Worm (Caenorhabditis elegans): ENCODE results near the gene swsn-3.
A peak's percentile ranks its signal among the peaks of the same experiment; 100 is the strongest.

The swsn-3 gene

ce11 chrIII:2786740-2787139 is 18.3 kb upstream of the swsn-3 start, which contains the start of gene nduc-2 (continued):
- no peak for TF ChIP-seq ceh-44 (GFP tag; IDR thresholded peaks at IDR 0.05)

ce11 chrIII:2785840-2786239 is 17.4 kb upstream of the swsn-3 start, which contains the start of gene Y71H2AM.20:
Y71H2AM.20 (minus strand) TSS chrIII:2785948.
- TF ChIP-seq pqm-1 (tag; optimal IDR thresholded peaks at IDR 0.05) (peak; percentile 83), ztf-7 (tag; optimal IDR thresholded peaks at IDR 0.05) (peak; percentile 86), nhr-102 (tag; optimal IDR thresholded peaks at IDR 0.05) (peak; percentile 50), F37D6.2 (tag; optimal IDR thresholded peaks at IDR 0.05) (peak; percentile 86), T26A8.4 (GFP tag; IDR thresholded peaks at IDR 0.05) (peak; percentile 68), nhr-28 (tag; optimal IDR thresholded peaks at IDR 0.05) (peak; percentile 92), lir-3 (tag; optimal IDR thresholded peaks at IDR 0.05) (no peak), ces-1 (GFP tag; optimal IDR thresholded peaks at IDR 0.05) (peak; percentile 76), saeg-2 (GFP tag; IDR thresholded peaks at IDR 0.05) (0 out of 2 replicates have a peak, but pooled peaks have one; percentile 49), lin-38 (GFP tag; IDR thresholded peaks at IDR 0.05) (peak; percentile 99), ceh-20 (GFP tag; IDR thresholded peaks at IDR 0.05) (peak; percentile 80), F26F4.8 (GFP tag; conservative IDR thresholded peaks at IDR 0.05) (no peak), ama-1 (optimal IDR thresholded peaks at IDR 0.05) (peak; percentile 81), nhr-42 (GFP tag; IDR thresholded peaks at IDR 0.05) (peak; percentile 85), lin-15B (tag; optimal IDR thresholded peaks at IDR 0.05) (peak; percentile 94), unc-39 (tag; optimal IDR thresholded peaks at IDR 0.05) (no peak), Y5F2A.4 (GFP tag; optimal IDR thresholded peaks at IDR 0.05) (no peak), R02D3.7 (tag; optimal IDR thresholded peaks at IDR 0.05) (peak; percentile 40), arid-1 (GFP tag; conservative IDR thresholded peaks at IDR 0.05) (peak; percentile 94), zip-11 (GFP tag; IDR thresholded peaks at IDR 0.05) (no peak), nhr-111 (GFP tag; optimal IDR thresholded peaks at IDR 0.05) (no peak), aha-1 (tag) (peak; percentile 98), zfp-3 (GFP tag; conservative IDR thresholded peaks at IDR 0.05) (peak; percentile 83), egl-27 (tag; optimal IDR thresholded peaks at IDR 0.05) (no peak), mes-2 (tag; optimal IDR thresholded peaks at IDR 0.05; ENCODE audit: poor library complexity, severe bottlenecking) (peak; percentile 97), dmd-9 (GFP tag; IDR thresholded peaks at IDR 0.05) (peak; percentile 66; the same call in 1 of the 2 replicates), F44E2.7 (GFP tag; IDR thresholded peaks at IDR 0.05) (no peak), lin-13 (GFP tag; optimal IDR thresholded peaks at IDR 0.05) (peak; percentile 98), skn-1 (tag; optimal IDR thresholded peaks at IDR 0.05) (no peak), nhr-41 (GFP tag; IDR thresholded peaks at IDR 0.05) (no peak), hlh-30 (tag; optimal IDR thresholded peaks at IDR 0.05; ENCODE audit: insufficient read depth) (peak; percentile 93), daf-8 (GFP tag; IDR thresholded peaks at IDR 0.05) (no peak), hlh-11 (tag; optimal IDR thresholded peaks at IDR 0.05) (peak; percentile 91), lsy-2 (tag; optimal IDR thresholded peaks at IDR 0.05) (peak; percentile 95 to 98), ceh-82 (tag; optimal IDR thresholded peaks at IDR 0.05) (no peak), nhr-25 (tag; optimal IDR thresholded peaks at IDR 0.05; ENCODE audit: borderline replicate concordance, insufficient read depth) (peak; percentile 94), dmd-8 (GFP tag; IDR thresholded peaks at IDR 0.05) (no peak), ceh-32 (tag; optimal IDR thresholded peaks at IDR 0.05; ENCODE audit: poor library complexity) (no peak), nhr-11 (tag; optimal IDR thresholded peaks at IDR 0.05) (peak; percentile 95), Y48G9A.11 (GFP tag; IDR thresholded peaks at IDR 0.05) (peak; percentile 47; the same call in 1 of the 2 replicates), mdt-29 (GFP tag; IDR thresholded peaks at IDR 0.05) (peak; percentile 55), gei-8 (GFP tag; optimal IDR thresholded peaks at IDR 0.05) (no peak), ZK546.5 (tag; optimal IDR thresholded peaks at IDR 0.05) (peak in 1 of 2 experiments; percentile 70), spr-3 (GFP tag; optimal IDR thresholded peaks at IDR 0.05) (peak; percentile 26), pha-4 (GFP tag; IDR thresholded peaks at IDR 0.05) (peak; percentile 77; the same call in 1 of the 2 replicates), pha-4 (tag; optimal IDR thresholded peaks at IDR 0.05) (peak; percentile 98), tag-97 (GFP tag; IDR thresholded peaks at IDR 0.05) (no peak), T20F7.1 (GFP tag; optimal IDR thresholded peaks at IDR 0.05) (peak; percentile 91), mxl-2 (GFP tag; conservative IDR thresholded peaks at IDR 0.05) (no peak)
